Fruit fly (Drosophila melanogaster) whole organism, adult: ENCODE measurements around the gene PH4alphaNE1.

Source experiments
- CG11617 ChIP-seq: fragments of 200-800 bp; sonication (Bioruptor generic); optimal IDR thresholded peaks from 2 replicates; lab custom pipeline; 2017; ENCODE audit warnings: mild to moderate bottlenecking, missing biosample characterization, missing genetic modification reagents, missing genetic modification characterization
- CG12768 ChIP-seq: fragments of 200-800 bp; sonication (Bioruptor generic); optimal IDR thresholded peaks from 2 replicates; lab custom pipeline; 2017; ENCODE audit warnings: missing biosample characterization, missing genetic modification characterization, mild to moderate bottlenecking, moderate library complexity, missing genetic modification reagents
- CG14711 ChIP-seq: fragments of 200-800 bp; sonication (Bioruptor generic); optimal IDR thresholded peaks from 2 replicates; lab custom pipeline; 2018; ENCODE audit warnings: missing biosample characterization, mild to moderate bottlenecking, missing genetic modification characterization, moderate library complexity
- CG1620 ChIP-seq: fragments of 200-800 bp; sonication (Bioruptor generic); optimal IDR thresholded peaks from 2 replicates; lab custom pipeline; 2016; ENCODE audit warnings: missing biosample characterization, missing genetic modification characterization
- CG33017 ChIP-seq: fragments of 200-800 bp; sonication (Bioruptor generic); optimal IDR thresholded peaks from 2 replicates; lab custom pipeline; 2018; ENCODE audit warnings: missing biosample characterization, mild to moderate bottlenecking, missing genetic modification characterization, moderate library complexity
- CG5204 ChIP-seq: fragments of 200-800 bp; sonication (Bioruptor generic); optimal IDR thresholded peaks from 2 replicates; lab custom pipeline; 2016; ENCODE audit warnings: missing biosample characterization, missing genetic modification characterization
- CG7045 ChIP-seq: fragments of 200-800 bp; sonication (Bioruptor generic); optimal IDR thresholded peaks from 2 replicates; lab custom pipeline; 2017; ENCODE audit warnings: missing biosample characterization, mild to moderate bottlenecking, missing genetic modification characterization
- CG7101 ChIP-seq: fragments of 200-800 bp; sonication (Bioruptor generic); optimal IDR thresholded peaks from 2 replicates; lab custom pipeline; 2018; ENCODE audit warnings: missing biosample characterization, mild to moderate bottlenecking, missing genetic modification characterization, moderate library complexity
- Clk ChIP-seq: fragments of 200-800 bp; sonication (Bioruptor generic); optimal IDR thresholded peaks from 2 replicates; lab custom pipeline; 2017; ENCODE audit warnings: missing biosample characterization, missing genetic modification characterization
- Crg-1 ChIP-seq: fragments of 200-800 bp; sonication (Bioruptor generic); optimal IDR thresholded peaks from 2 replicates; lab custom pipeline; 2016; ENCODE audit warnings: missing biosample characterization, missing genetic modification characterization
- Hr96 ChIP-seq: fragments of 200-800 bp; sonication (Bioruptor generic); optimal IDR thresholded peaks from 2 replicates; lab custom pipeline; 2016; ENCODE audit warnings: missing biosample characterization, missing genetic modification characterization
- Mnt ChIP-seq: fragments of 200-800 bp; sonication (Bioruptor generic); optimal IDR thresholded peaks from 2 replicates; lab custom pipeline; 2016; ENCODE audit warnings: missing biosample characterization, mild to moderate bottlenecking, missing genetic modification characterization
- bab1 ChIP-seq: fragments of 200-800 bp; sonication (Bioruptor generic); optimal IDR thresholded peaks from 3 replicates; lab custom pipeline; 2019; ENCODE audit warnings: missing biosample characterization, mild to moderate bottlenecking, missing genetic modification characterization, moderate library complexity
- cic ChIP-seq: fragments of 200-800 bp; sonication (Bioruptor generic); optimal IDR thresholded peaks from 2 replicates; lab custom pipeline; 2017; ENCODE audit warnings: missing biosample characterization, mild to moderate bottlenecking, missing genetic modification characterization, moderate library complexity
- cnc ChIP-seq, 2 experiments: fragments of >200 bp; optimal IDR thresholded peaks; 2 replicates each; lab custom pipeline; 2017
- kay ChIP-seq: fragments of 200-800 bp; sonication (Bioruptor generic); peaks from one replicate; lab custom pipeline; 2016; ENCODE audit warnings: missing biosample characterization, missing genetic modification characterization, borderline replicate concordance
- ovo ChIP-seq: fragments of 200-800 bp; sonication (Bioruptor generic); optimal IDR thresholded peaks from 2 replicates; lab custom pipeline; 2016; ENCODE audit warnings: missing biosample characterization, missing genetic modification characterization
- pad ChIP-seq: fragments of 200-800 bp; sonication (Bioruptor generic); optimal IDR thresholded peaks from 3 replicates; lab custom pipeline; 2017; ENCODE audit warnings: missing biosample characterization, missing genetic modification characterization, mild to moderate bottlenecking, moderate library complexity, missing genetic modification reagents
- tj ChIP-seq: fragments of 200-800 bp; sonication (Bioruptor generic); optimal IDR thresholded peaks from 3 replicates; lab custom pipeline; 2017; ENCODE audit warnings: missing biosample characterization, mild to moderate bottlenecking, missing genetic modification characterization, moderate library complexity
- toe ChIP-seq: fragments of 200-800 bp; sonication (Bioruptor generic); optimal IDR thresholded peaks from 2 replicates; lab custom pipeline; 2016; ENCODE audit warnings: missing biosample characterization, missing genetic modification characterization

PH4alphaNE1 gene

dm6 chr3R:30500226-30500625 is at the start of gene PH4alphaNE1:
PH4alphaNE1 (minus strand) TSS chr3R:30500326.
- TF ChIP-seq pad (GFP tag; lab: Kevin White, UChicago) = no peak

- TF ChIP-seq CG7045 (GFP tag; lab: Kevin White, UChicago) = no peak
- TF ChIP-seq Hr96 (GFP tag; lab: Kevin White, UChicago) = no peak
- no peak for TF ChIP-seq cnc (optimal IDR thresholded peaks at IDR 0.05; lab: Kevin White, UChicago)
- no peak for TF ChIP-seq CG1620 (GFP tag; lab: Kevin White, UChicago)
- TF ChIP-seq cic (GFP tag; lab: Kevin White, UChicago) = no peak
- no peak for TF ChIP-seq Crg-1
These were observed 44.8 kb upstream of the PH4alphaNE1 start for dm6 chr3R:30544974-30545373.

dm6 chr3R:30541469-30541868 is 41.3 kb upstream of the PH4alphaNE1 start:
- TF ChIP-seq cnc (optimal IDR thresholded peaks at IDR 0.05; lab: Kevin White, UChicago) (no peak), ovo (GFP tag; lab: Kevin White, UChicago) (no peak), cic (GFP tag; lab: Kevin White, UChicago) (no peak), pad (GFP tag; lab: Kevin White, UChicago) (no peak), Clk (GFP tag; lab: Kevin White, UChicago) (no peak), CG11617 (GFP tag; lab: Kevin White, UChicago) (no peak), Mnt (no peak), kay (GFP tag; lab: Kevin White, UChicago) (no peak), bab1 (GFP tag; lab: Kevin White, UChicago) (no peak), CG7045 (GFP tag; lab: Kevin White, UChicago) (no peak), CG33017 (tag; lab: Kevin White, UChicago) (no peak), toe (GFP tag; lab: Kevin White, UChicago) (no peak), tj (no peak), Hr96 (GFP tag; lab: Kevin White, UChicago) (no peak), Crg-1 (no peak)

- TF ChIP-seq CG33017 (tag; lab: Kevin White, UChicago) (peak; percentile 20), ovo (GFP tag; lab: Kevin White, UChicago) (no peak), tj (no peak), toe (GFP tag; lab: Kevin White, UChicago) (peak; percentile 37), CG11617 (GFP tag; lab: Kevin White, UChicago) (no peak), kay (GFP tag; lab: Kevin White, UChicago) (no peak), CG12768 (GFP tag; lab: Kevin White, UChicago) (peak; percentile 38), cnc (optimal IDR thresholded peaks at IDR 0.05; lab: Kevin White, UChicago) (no peak), CG1620 (GFP tag; lab: Kevin White, UChicago) (no peak), Crg-1 (no peak), Hr96 (GFP tag; lab: Kevin White, UChicago) (peak; percentile 44), Mnt (no peak), CG5204 (GFP tag; lab: Kevin White, UChicago) (peak; percentile 38), pad (GFP tag; lab: Kevin White, UChicago) (no peak), bab1 (GFP tag; lab: Kevin White, UChicago) (no peak), cic (GFP tag; lab: Kevin White, UChicago) (no peak), CG14711 (tag; lab: Kevin White, UChicago) (peak; percentile 44), CG7045 (GFP tag; lab: Kevin White, UChicago) (peak; percentile 62), CG7101 (peak; percentile 24), Clk (GFP tag; lab: Kevin White, UChicago) (no peak)
These were observed 40.1 kb upstream of the PH4alphaNE1 start for dm6 chr3R:30540196-30540595.

- no peak for TF ChIP-seq CG12768 (GFP tag; lab: Kevin White, UChicago)
These were observed 36.8 kb upstream of the PH4alphaNE1 start for dm6 chr3R:30536919-30537318.

- TF ChIP-seq ovo (GFP tag; lab: Kevin White, UChicago) (no peak), cnc (optimal IDR thresholded peaks at IDR 0.05; lab: Kevin White, UChicago) (no peak), CG14711 (tag; lab: Kevin White, UChicago) (no peak), Clk (GFP tag; lab: Kevin White, UChicago) (no peak), CG1620 (GFP tag; lab: Kevin White, UChicago) (no peak), Crg-1 (no peak), CG7045 (GFP tag; lab: Kevin White, UChicago) (no peak), CG7101 (no peak), bab1 (GFP tag; lab: Kevin White, UChicago) (no peak)
These were observed 36.3 kb upstream of the PH4alphaNE1 start for dm6 chr3R:30536432-30536831.

dm6 chr3R:30534444-30534843 is 34.3 kb upstream of the PH4alphaNE1 start:
- TF ChIP-seq CG11617 (GFP tag; lab: Kevin White, UChicago) (no peak), cic (GFP tag; lab: Kevin White, UChicago) (no peak), Crg-1 (no peak), bab1 (GFP tag; lab: Kevin White, UChicago) (no peak), Mnt (no peak), toe (GFP tag; lab: Kevin White, UChicago) (no peak), pad (GFP tag; lab: Kevin White, UChicago) (no peak), kay (GFP tag; lab: Kevin White, UChicago) (no peak), CG7101 (no peak), CG7045 (GFP tag; lab: Kevin White, UChicago) (no peak), Clk (GFP tag; lab: Kevin White, UChicago) (no peak), CG1620 (GFP tag; lab: Kevin White, UChicago) (no peak), CG12768 (GFP tag; lab: Kevin White, UChicago) (no peak), CG5204 (GFP tag; lab: Kevin White, UChicago) (no peak), tj (no peak), ovo (GFP tag; lab: Kevin White, UChicago) (no peak), CG33017 (tag; lab: Kevin White, UChicago) (no peak), Hr96 (GFP tag; lab: Kevin White, UChicago) (no peak), CG14711 (tag; lab: Kevin White, UChicago) (no peak)
